Fruit fly (Drosophila melanogaster) whole organism, embryonic: ENCODE measurements around the gene tbrd-1.
A peak's percentile ranks its signal among the peaks of the same experiment; 100 is the strongest.

Experiments
- Atf-2 ChIP-seq: fragments of 200-800 bp; sonication (Bioruptor generic); optimal IDR thresholded peaks from 2 replicates; lab custom pipeline; 2016; ENCODE audit warnings: missing biosample characterization, missing genetic modification characterization
- Atf6 ChIP-seq: fragments of 200-800 bp; sonication (Bioruptor generic); IDR thresholded peaks from 2 replicates; pipeline ENCODE4 v1.3.6; 2022; ENCODE audit warnings: missing biosample characterization, missing genetic modification characterization
- BEAF-32 ChIP-seq: fragments of 200-800 bp; sonication (Bioruptor generic); optimal IDR thresholded peaks from 3 replicates; lab custom pipeline; 2017; ENCODE audit warnings: missing biosample characterization, missing genetic modification characterization, mild to moderate bottlenecking, moderate library complexity, missing genetic modification reagents
- CG10209 ChIP-seq: fragments of 200-800 bp; sonication (Bioruptor generic); optimal IDR thresholded peaks from 3 replicates; lab custom pipeline; 2017; ENCODE audit warnings: missing biosample characterization, mild to moderate bottlenecking, missing genetic modification characterization, missing genetic modification reagents
- CG10543 ChIP-seq: fragments of 200-800 bp; sonication (Bioruptor generic); optimal IDR thresholded peaks from 3 replicates; lab custom pipeline; 2017; ENCODE audit warnings: missing biosample characterization, mild to moderate bottlenecking, missing genetic modification characterization, moderate library complexity
- CG10959 ChIP-seq: fragments of 200-800 bp; sonication (Bioruptor generic); IDR thresholded peaks from 2 replicates; pipeline ENCODE4 v1.3.6; 2022; ENCODE audit warnings: missing biosample characterization, missing genetic modification characterization
- CG12219 ChIP-seq: fragments of 200-800 bp; sonication (Bioruptor generic); optimal IDR thresholded peaks from 3 replicates; lab custom pipeline; 2018; ENCODE audit warnings: missing biosample characterization, mild to moderate bottlenecking, missing genetic modification characterization
- CG12236 ChIP-seq: fragments of 200-800 bp; sonication (Bioruptor generic); optimal IDR thresholded peaks from 2 replicates; lab custom pipeline; 2016; ENCODE audit warnings: missing biosample characterization, missing genetic modification characterization
- CG12299 ChIP-seq: fragments of 200-800 bp; sonication (Bioruptor generic); optimal IDR thresholded peaks from 2 replicates; lab custom pipeline; 2018; ENCODE audit warnings: missing biosample characterization, mild to moderate bottlenecking, missing genetic modification characterization
- CG14050 ChIP-seq: fragments of 200-800 bp; sonication (Bioruptor generic); IDR thresholded peaks from 3 replicates; pipeline ENCODE4 v1.3.6; 2022; ENCODE audit warnings: missing biosample characterization, missing genetic modification characterization
- CG14710 ChIP-seq: fragments of 200-800 bp; sonication (Bioruptor generic); optimal IDR thresholded peaks from 3 replicates; lab custom pipeline; 2019; ENCODE audit warnings: missing biosample characterization, mild to moderate bottlenecking, missing genetic modification characterization, moderate library complexity
- CG15696 ChIP-seq: fragments of 200-800 bp; sonication (Bioruptor generic); optimal IDR thresholded peaks from 2 replicates; lab custom pipeline; 2019; ENCODE audit warnings: missing biosample characterization, mild to moderate bottlenecking, missing genetic modification characterization, moderate library complexity
- CG17186 ChIP-seq: fragments of 200-800 bp; sonication (Bioruptor generic); optimal IDR thresholded peaks from 3 replicates; lab custom pipeline; 2017; ENCODE audit warnings: missing biosample characterization, missing genetic modification reagents, missing genetic modification characterization
- CG2199 ChIP-seq: fragments of 200-800 bp; sonication (Bioruptor generic); IDR thresholded peaks from 3 replicates; pipeline ENCODE4 v1.3.6; 2022; ENCODE audit warnings: missing biosample characterization, missing genetic modification characterization
- CG3065 ChIP-seq: fragments of 200-800 bp; sonication (Bioruptor generic); optimal IDR thresholded peaks from 2 replicates; lab custom pipeline; 2016; ENCODE audit warnings: missing biosample characterization, missing genetic modification characterization
- CG32532 ChIP-seq: fragments of 200-800 bp; sonication (Bioruptor generic); IDR thresholded peaks from 2 replicates; pipeline ENCODE4 v1.3.6; 2022; ENCODE audit warnings: missing biosample characterization, missing genetic modification characterization
- CG32772 ChIP-seq: fragments of 200-800 bp; sonication (Bioruptor generic); IDR thresholded peaks from 2 replicates; pipeline ENCODE4 v1.3.6; 2022; ENCODE audit warnings: missing biosample characterization, missing genetic modification characterization
- CG34224 ChIP-seq: fragments of 200-800 bp; sonication (Bioruptor generic); IDR thresholded peaks from 3 replicates; pipeline ENCODE4 v1.3.6; 2022; ENCODE audit warnings: missing biosample characterization, missing genetic modification characterization; ENCODE audit not compliant: partially characterized antibody
- CG3847 ChIP-seq: fragments of 200-800 bp; sonication (Bioruptor generic); IDR thresholded peaks from 2 replicates; pipeline ENCODE4 v1.3.6; 2022; ENCODE audit warnings: missing biosample characterization, missing genetic modification characterization
- CG4707 ChIP-seq: fragments of 200-800 bp; sonication (Bioruptor generic); optimal IDR thresholded peaks from 2 replicates; lab custom pipeline; 2018; ENCODE audit warnings: missing biosample characterization, mild to moderate bottlenecking, missing genetic modification characterization, moderate library complexity
- CG6765 ChIP-seq: fragments of 200-800 bp; sonication (Bioruptor generic); optimal IDR thresholded peaks from 3 replicates; lab custom pipeline; 2017; ENCODE audit warnings: missing biosample characterization, mild to moderate bottlenecking, missing genetic modification characterization
- CG7271 ChIP-seq: fragments of 200-800 bp; sonication (Bioruptor generic); optimal IDR thresholded peaks from 2 replicates; lab custom pipeline; 2018; ENCODE audit warnings: missing biosample characterization, mild to moderate bottlenecking, missing genetic modification characterization, moderate library complexity
- CG7963 ChIP-seq: fragments of 200-800 bp; sonication (Bioruptor generic); IDR thresholded peaks from 3 replicates; pipeline ENCODE4 v1.3.6; 2022; ENCODE audit warnings: missing biosample characterization, missing genetic modification characterization; ENCODE audit not compliant: partially characterized antibody
- CG8478 ChIP-seq: fragments of >200 bp; optimal IDR thresholded peaks from 2 replicates; lab custom pipeline; 2018
- CG8944 ChIP-seq: fragments of 200-800 bp; sonication (Bioruptor generic); optimal IDR thresholded peaks from 3 replicates; lab custom pipeline; 2016; ENCODE audit warnings: missing biosample characterization, missing genetic modification characterization
- CG9727 ChIP-seq: fragments of 200-800 bp; sonication (Bioruptor generic); optimal IDR thresholded peaks from 3 replicates; lab custom pipeline; 2017; ENCODE audit warnings: missing biosample characterization, mild to moderate bottlenecking, missing genetic modification characterization
- CG9932 ChIP-seq: fragments of 200-800 bp; sonication (Bioruptor generic); IDR thresholded peaks from 2 replicates; pipeline ENCODE4 v1.3.6; 2022; ENCODE audit warnings: missing biosample characterization, missing genetic modification characterization
- Dek ChIP-seq: fragments of 200-800 bp; sonication (Bioruptor generic); optimal IDR thresholded peaks from 3 replicates; lab custom pipeline; 2019; ENCODE audit warnings: missing biosample characterization, mild to moderate bottlenecking, missing genetic modification characterization, moderate library complexity
- Dfd ChIP-seq, 2 experiments: fragments of >200 bp; optimal IDR thresholded peaks; 2 replicates each; lab custom pipeline; 2017; ENCODE audit warnings: missing biosample characterization in 2 of 2, missing genetic modification characterization in 2 of 2
- Dref ChIP-seq: fragments of 200-800 bp; sonication (Bioruptor generic); IDR thresholded peaks from 2 replicates; pipeline ENCODE4 v1.3.6; 2022; ENCODE audit warnings: missing biosample characterization, missing genetic modification characterization
- Drgx ChIP-seq: fragments of 200-800 bp; sonication (Bioruptor generic); IDR thresholded peaks from 2 replicates; pipeline ENCODE4 v1.3.6; 2022; ENCODE audit warnings: missing biosample characterization, missing genetic modification characterization
- Hand ChIP-seq: fragments of 200-800 bp; sonication (Bioruptor generic); optimal IDR thresholded peaks from 2 replicates; lab custom pipeline; 2017; ENCODE audit warnings: mild to moderate bottlenecking, missing biosample characterization, missing genetic modification reagents, missing genetic modification characterization
- Hr39 ChIP-seq: fragments of >200 bp; optimal IDR thresholded peaks from 2 replicates; lab custom pipeline; 2017
- Med ChIP-seq: fragments of 200-800 bp; sonication (Bioruptor generic); peaks from one replicate; lab custom pipeline; 2016; ENCODE audit warnings: missing biosample characterization, missing genetic modification characterization, mild to moderate bottlenecking, inconsistent platforms, moderate library complexity
- Nf-YC ChIP-seq: fragments of 200-800 bp; optimal IDR thresholded peaks from 3 replicates; lab custom pipeline; 2019; ENCODE audit warnings: missing biosample characterization, mild to moderate bottlenecking, missing genetic modification characterization, moderate library complexity
- Opbp ChIP-seq: fragments of 200-800 bp; sonication (Bioruptor generic); IDR thresholded peaks from 3 replicates; pipeline ENCODE4 v1.3.6; 2022; ENCODE audit warnings: missing biosample characterization, missing genetic modification characterization; ENCODE audit not compliant: partially characterized antibody
- Rx ChIP-seq: fragments of 200-800 bp; sonication (Bioruptor generic); IDR thresholded peaks from 2 replicates; pipeline ENCODE4 v1.3.6; 2022; ENCODE audit warnings: missing biosample characterization, missing genetic modification characterization
- TFAM ChIP-seq: fragments of 200-800 bp; sonication (Bioruptor generic); optimal IDR thresholded peaks from 2 replicates; lab custom pipeline; 2017; ENCODE audit warnings: missing biosample characterization, missing genetic modification characterization, inconsistent platforms
- bowl ChIP-seq: fragments of 200-800 bp; sonication (Bioruptor generic); IDR thresholded peaks from 2 replicates; pipeline ENCODE4 v1.3.6; 2022; ENCODE audit warnings: missing biosample characterization, missing genetic modification characterization
- dan ChIP-seq: fragments of 200-800 bp; sonication (Bioruptor generic); IDR thresholded peaks from 2 replicates; pipeline ENCODE4 v1.3.6; 2022; ENCODE audit warnings: missing biosample characterization, missing genetic modification characterization
- dysf ChIP-seq: fragments of 200-800 bp; sonication (Bioruptor generic); IDR thresholded peaks from 3 replicates; pipeline ENCODE4 v1.3.6; 2022; ENCODE audit warnings: missing biosample characterization, missing genetic modification characterization
- gfzf ChIP-seq: fragments of 200-800 bp; sonication (Bioruptor generic); optimal IDR thresholded peaks from 2 replicates; lab custom pipeline; 2016; ENCODE audit warnings: missing biosample characterization, mild to moderate bottlenecking, missing genetic modification characterization, moderate library complexity
- gsb-n ChIP-seq: fragments of 200-800 bp; sonication (Bioruptor generic); optimal IDR thresholded peaks from 3 replicates; lab custom pipeline; 2018; ENCODE audit warnings: missing biosample characterization, mild to moderate bottlenecking, missing genetic modification characterization
- ham ChIP-seq: fragments of 200-800 bp; sonication (Bioruptor generic); IDR thresholded peaks from 2 replicates; pipeline ENCODE4 v1.3.6; 2022; ENCODE audit warnings: missing biosample characterization, missing genetic modification characterization
- hb ChIP-seq: fragments of 200-800 bp; sonication (Bioruptor generic); IDR thresholded peaks from 3 replicates; pipeline ENCODE4 v1.3.6; 2022; ENCODE audit warnings: missing biosample characterization, missing genetic modification characterization; ENCODE audit not compliant: partially characterized antibody
- ind ChIP-seq: fragments of 200-800 bp; sonication (Bioruptor generic); optimal IDR thresholded peaks from 3 replicates; lab custom pipeline; 2016; ENCODE audit warnings: missing biosample characterization, missing genetic modification characterization
- kay ChIP-seq: fragments of 200-800 bp; sonication (Bioruptor generic); optimal IDR thresholded peaks from 2 replicates; lab custom pipeline; 2016; ENCODE audit warnings: missing biosample characterization, missing genetic modification characterization
- maf-S ChIP-seq: fragments of 200-800 bp; sonication (Bioruptor generic); optimal IDR thresholded peaks from 2 replicates; lab custom pipeline; 2016; ENCODE audit warnings: missing biosample characterization, missing genetic modification characterization
- pb ChIP-seq: fragments of 200-800 bp; sonication (Bioruptor generic); optimal IDR thresholded peaks from 3 replicates; lab custom pipeline; 2016; ENCODE audit warnings: missing biosample characterization, missing genetic modification characterization
- tio ChIP-seq: fragments of 200-800 bp; sonication (Bioruptor generic); optimal IDR thresholded peaks from 2 replicates; lab custom pipeline; 2017; ENCODE audit warnings: missing biosample characterization, missing genetic modification characterization, inconsistent platforms
- zen ChIP-seq: fragments of 200-800 bp; sonication (Bioruptor generic); optimal IDR thresholded peaks from 3 replicates; lab custom pipeline; 2018; ENCODE audit warnings: missing biosample characterization, mild to moderate bottlenecking, missing genetic modification characterization, moderate library complexity
- zen2 ChIP-seq: fragments of 200-800 bp; sonication (Bioruptor generic); IDR thresholded peaks from 3 replicates; pipeline ENCODE4 v1.3.6; 2022; ENCODE audit warnings: missing biosample characterization, missing genetic modification characterization; ENCODE audit not compliant: partially characterized antibody

tbrd-1 gene

DNA sequence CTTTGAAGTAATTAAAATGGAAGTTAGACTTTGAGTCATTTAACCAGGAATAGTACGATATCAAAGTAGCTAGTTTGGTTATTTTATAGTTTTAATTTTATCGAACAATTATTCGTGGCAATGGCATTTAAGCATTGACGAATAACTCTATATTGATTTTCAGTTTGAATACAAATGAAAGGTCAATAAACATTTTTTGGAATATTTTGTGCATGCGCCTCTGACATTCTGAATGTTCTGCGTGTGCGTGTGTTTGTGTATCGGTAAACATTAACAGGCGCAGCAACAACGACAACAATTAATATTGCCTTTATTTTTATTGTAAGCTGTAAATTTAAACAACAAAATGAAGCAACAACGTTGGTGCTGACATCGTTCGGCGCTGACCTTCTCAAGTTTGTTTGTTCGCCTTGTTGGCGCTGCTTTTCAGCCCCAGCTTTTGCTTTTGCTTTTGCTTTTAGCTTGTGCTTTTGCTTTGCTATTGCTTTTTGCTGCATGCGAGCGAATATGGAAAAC, 16.0 kb upstream of the tbrd-1 start (continued):
- no peak for TF ChIP-seq CG4707
- peak; percentile 69 for TF ChIP-seq Med (GFP tag; lab: Kevin White, UChicago)
- no peak for TF ChIP-seq BEAF-32
- TF ChIP-seq ind (GFP tag; lab: Kevin White, UChicago) = no peak
- no peak for TF ChIP-seq CG8944
- no peak for TF ChIP-seq CG17186 (GFP tag; lab: Kevin White, UChicago)
- peak; percentile 22 for TF ChIP-seq Dek (tag; lab: Kevin White, UChicago)
- TF ChIP-seq CG12219 = peak; percentile 49
- TF ChIP-seq Nf-YC (tag; lab: Kevin White, UChicago) = peak; percentile 22
- no peak for TF ChIP-seq Atf6 (GFP tag; lab: Robert Waterston, UW)
- no peak for TF ChIP-seq CG15696 (tag; lab: Kevin White, UChicago)
- TF ChIP-seq CG2199 = no peak
- TF ChIP-seq tio (GFP tag; lab: Kevin White, UChicago) = no peak
- TF ChIP-seq CG14050 (GFP tag; lab: Robert Waterston, UW) = no peak
- TF ChIP-seq CG12299 (tag; lab: Kevin White, UChicago) = peak; percentile 39
- no peak for TF ChIP-seq Dref
- TF ChIP-seq Hand (GFP tag; lab: Kevin White, UChicago) = no peak
- TF ChIP-seq CG9727 (GFP tag; lab: Kevin White, UChicago) = no peak
- no peak for TF ChIP-seq CG12236
- TF ChIP-seq CG32532 (GFP tag; lab: Robert Waterston, UW) = no peak
- TF ChIP-seq maf-S = no peak
- no peak for TF ChIP-seq CG10959 (GFP tag; lab: Robert Waterston, UW)
- no peak for TF ChIP-seq Hr39
- TF ChIP-seq pb = no peak
- TF ChIP-seq Rx = no peak
- TF ChIP-seq TFAM (GFP tag; lab: Kevin White, UChicago) = no peak
- TF ChIP-seq CG9932 (GFP tag; lab: Robert Waterston, UW) = no peak
- no peak for TF ChIP-seq Drgx (GFP tag; lab: Robert Waterston, UW)
- TF ChIP-seq CG14710 = peak; percentile 16
- no peak for TF ChIP-seq CG3065 (GFP tag; lab: Kevin White, UChicago)
- peak; percentile 60 for TF ChIP-seq CG10543 (GFP tag; lab: Kevin White, UChicago)
- no peak for TF ChIP-seq bowl (GFP tag; lab: Robert Waterston, UW)
- TF ChIP-seq hb (GFP tag; lab: Robert Waterston, UW) = no peak
- TF ChIP-seq Dfd (GFP tag; optimal IDR thresholded peaks at IDR 0.05; lab: Kevin White, UChicago) = no peak
- TF ChIP-seq gsb-n (tag; lab: Kevin White, UChicago) = no peak
- no peak for TF ChIP-seq CG8478
- peak; percentile 27 for TF ChIP-seq CG7271 (tag; lab: Kevin White, UChicago)
- no peak for TF ChIP-seq zen2
- TF ChIP-seq zen (tag; lab: Kevin White, UChicago) = no peak
- TF ChIP-seq gfzf (GFP tag; lab: Kevin White, UChicago) = no peak
- no peak for TF ChIP-seq kay (GFP tag; lab: Kevin White, UChicago)
- no peak; the same call in 2 of the 3 replicates for TF ChIP-seq dysf
- no peak for TF ChIP-seq dan (GFP tag; lab: Robert Waterston, UW)
- TF ChIP-seq CG10209 (GFP tag; lab: Kevin White, UChicago) = peak; percentile 57
- TF ChIP-seq CG6765 (GFP tag; lab: Kevin White, UChicago) = peak; percentile 1
- TF ChIP-seq Opbp (GFP tag; lab: Robert Waterston, UW) = no peak
- no peak for TF ChIP-seq CG32772 (GFP tag; lab: Robert Waterston, UW)
- TF ChIP-seq CG34224 = no peak
- no peak for TF ChIP-seq ham (GFP tag; lab: Robert Waterston, UW)
- no peak for TF ChIP-seq CG3847 (GFP tag; lab: Robert Waterston, UW)
- TF ChIP-seq Atf-2 (GFP tag; lab: Kevin White, UChicago) = no peak
- no peak for TF ChIP-seq CG7963 (GFP tag; lab: Robert Waterston, UW)
